Fruit fly (Drosophila melanogaster) whole organism, embryonic: ENCODE results near the gene asl.

Source experiments
- Abd-B ChIP-seq: fragments of 200-800 bp; sonication (Bioruptor generic); optimal IDR thresholded peaks from 2 replicates; lab custom pipeline; 2018; ENCODE audit warnings: missing biosample characterization, mild to moderate bottlenecking, missing genetic modification characterization, moderate library complexity
- BEAF-32 ChIP-seq: fragments of 200-800 bp; sonication (Bioruptor generic); optimal IDR thresholded peaks from 3 replicates; lab custom pipeline; 2017; ENCODE audit warnings: missing biosample characterization, missing genetic modification characterization, mild to moderate bottlenecking, moderate library complexity, missing genetic modification reagents
- Bgb ChIP-seq: fragments of 200-800 bp; sonication (Bioruptor generic); IDR thresholded peaks from 2 replicates; pipeline ENCODE4 v1.3.6; 2022; ENCODE audit warnings: missing biosample characterization, missing genetic modification characterization; ENCODE audit not compliant: partially characterized antibody
- CG10147 ChIP-seq: fragments of 200-800 bp; sonication (Bioruptor generic); optimal IDR thresholded peaks from 2 replicates; lab custom pipeline; 2019; ENCODE audit warnings: missing biosample characterization, mild to moderate bottlenecking, missing genetic modification characterization, moderate library complexity
- CG10321 ChIP-seq: fragments of 200-800 bp; sonication (Bioruptor generic); IDR thresholded peaks from 2 replicates; pipeline ENCODE4 v1.3.6; 2022; ENCODE audit warnings: missing biosample characterization, missing genetic modification characterization
- CG10366 ChIP-seq: fragments of 200-800 bp; sonication (Bioruptor generic); IDR thresholded peaks from 2 replicates; pipeline ENCODE4 v1.3.6; 2022; ENCODE audit warnings: missing biosample characterization, missing genetic modification characterization
- CG12659 ChIP-seq: fragments of 200-800 bp; sonication (Bioruptor generic); optimal IDR thresholded peaks from 3 replicates; lab custom pipeline; 2017; ENCODE audit warnings: mild to moderate bottlenecking, missing biosample characterization, missing genetic modification reagents, missing genetic modification characterization
- CG13624 ChIP-seq: fragments of 200-800 bp; sonication (Bioruptor generic); optimal IDR thresholded peaks from 2 replicates; lab custom pipeline; 2016; ENCODE audit warnings: missing biosample characterization, missing genetic modification characterization
- CG14965 ChIP-seq: fragments of 200-800 bp; sonication (Bioruptor generic); optimal IDR thresholded peaks from 2 replicates; lab custom pipeline; 2016; ENCODE audit warnings: missing biosample characterization, missing genetic modification characterization, borderline replicate concordance
- CG16813 ChIP-seq: fragments of 200-800 bp; sonication (Bioruptor generic); IDR thresholded peaks from 3 replicates; pipeline ENCODE4 v1.3.6; 2022; ENCODE audit warnings: missing biosample characterization, missing genetic modification characterization; ENCODE audit not compliant: partially characterized antibody
- CG17385 ChIP-seq: fragments of 200-800 bp; sonication (Bioruptor generic); optimal IDR thresholded peaks from 3 replicates; lab custom pipeline; 2018; ENCODE audit warnings: missing biosample characterization, mild to moderate bottlenecking, missing genetic modification characterization
- CG17829 ChIP-seq: fragments of 200-800 bp; optimal IDR thresholded peaks from 2 replicates; lab custom pipeline; 2019; ENCODE audit warnings: missing biosample characterization, mild to moderate bottlenecking, missing genetic modification characterization, moderate library complexity
- CG2116 ChIP-seq: fragments of 200-800 bp; sonication (Bioruptor generic); optimal IDR thresholded peaks from 3 replicates; lab custom pipeline; 2018; ENCODE audit warnings: missing biosample characterization, mild to moderate bottlenecking, missing genetic modification characterization
- CG30020 ChIP-seq: fragments of 200-800 bp; optimal IDR thresholded peaks from 2 replicates; lab custom pipeline; 2019; ENCODE audit warnings: missing biosample characterization, mild to moderate bottlenecking, missing genetic modification characterization, moderate library complexity
- CG3065 ChIP-seq: fragments of 200-800 bp; sonication (Bioruptor generic); optimal IDR thresholded peaks from 2 replicates; lab custom pipeline; 2016; ENCODE audit warnings: missing biosample characterization, missing genetic modification characterization
- CG33557 ChIP-seq: fragments of 200-800 bp; sonication (Bioruptor generic); optimal IDR thresholded peaks from 2 replicates; lab custom pipeline; 2019; ENCODE audit warnings: missing biosample characterization, mild to moderate bottlenecking, missing genetic modification characterization, moderate library complexity
- CG34376 ChIP-seq: fragments of 200-800 bp; sonication (Bioruptor generic); optimal IDR thresholded peaks from 2 replicates; lab custom pipeline; 2018; ENCODE audit warnings: missing biosample characterization, mild to moderate bottlenecking, missing genetic modification characterization
- CG7271 ChIP-seq: fragments of 200-800 bp; sonication (Bioruptor generic); optimal IDR thresholded peaks from 2 replicates; lab custom pipeline; 2018; ENCODE audit warnings: missing biosample characterization, mild to moderate bottlenecking, missing genetic modification characterization, moderate library complexity
- CG9797 ChIP-seq: fragments of 200-800 bp; sonication (Bioruptor generic); optimal IDR thresholded peaks from 3 replicates; lab custom pipeline; 2018; ENCODE audit warnings: missing biosample characterization, mild to moderate bottlenecking, missing genetic modification characterization
- CTCF ChIP-seq: fragments of 200-800 bp; sonication (Bioruptor generic); optimal IDR thresholded peaks from 2 replicates; lab custom pipeline; 2017; ENCODE audit warnings: missing biosample characterization, mild to moderate bottlenecking, missing genetic modification characterization, moderate library complexity
- Doc3 ChIP-seq: fragments of 200-800 bp; sonication (Bioruptor generic); IDR thresholded peaks from 3 replicates; pipeline ENCODE4 v1.3.6; 2022; ENCODE audit warnings: missing biosample characterization, missing genetic modification characterization; ENCODE audit not compliant: partially characterized antibody
- Dp ChIP-seq: fragments of 200-800 bp; sonication (Bioruptor generic); optimal IDR thresholded peaks from 2 replicates; lab custom pipeline; 2018; ENCODE audit warnings: missing biosample characterization, mild to moderate bottlenecking, missing genetic modification characterization, moderate library complexity
- Dref ChIP-seq: fragments of 200-800 bp; sonication (Bioruptor generic); IDR thresholded peaks from 2 replicates; pipeline ENCODE4 v1.3.6; 2022; ENCODE audit warnings: missing biosample characterization, missing genetic modification characterization
- E2f2 ChIP-seq: fragments of 200-800 bp; sonication (Bioruptor generic); IDR thresholded peaks from 2 replicates; pipeline ENCODE4 v1.3.6; 2022; ENCODE audit warnings: missing biosample characterization, missing genetic modification characterization
- Hr39 ChIP-seq: fragments of >200 bp; optimal IDR thresholded peaks from 2 replicates; lab custom pipeline; 2017
- Med ChIP-seq: fragments of 200-800 bp; sonication (Bioruptor generic); peaks from one replicate; lab custom pipeline; 2016; ENCODE audit warnings: missing biosample characterization, missing genetic modification characterization, mild to moderate bottlenecking, inconsistent platforms, moderate library complexity
- Opbp ChIP-seq: fragments of 200-800 bp; sonication (Bioruptor generic); IDR thresholded peaks from 3 replicates; pipeline ENCODE4 v1.3.6; 2022; ENCODE audit warnings: missing biosample characterization, missing genetic modification characterization; ENCODE audit not compliant: partially characterized antibody
- Optix ChIP-seq: fragments of 200-800 bp; sonication (Bioruptor generic); IDR thresholded peaks from 3 replicates; pipeline ENCODE4 v1.3.6; 2022; ENCODE audit warnings: missing biosample characterization, missing genetic modification characterization
- Scr ChIP-seq: fragments of 200-800 bp; sonication (Bioruptor generic); IDR thresholded peaks from 2 replicates; pipeline ENCODE4 v1.3.6; 2022; ENCODE audit warnings: missing biosample characterization, missing genetic modification characterization; ENCODE audit not compliant: partially characterized antibody
- Sry-δ ChIP-seq: fragments of 200-800 bp; sonication (Bioruptor generic); optimal IDR thresholded peaks from 2 replicates; lab custom pipeline; 2016; ENCODE audit warnings: missing biosample characterization, missing genetic modification characterization
- ap ChIP-seq: fragments of 200-800 bp; sonication (Bioruptor generic); IDR thresholded peaks from 2 replicates; pipeline ENCODE4 v1.3.6; 2022; ENCODE audit warnings: missing biosample characterization, missing genetic modification characterization
- bab2 ChIP-seq: fragments of 200-800 bp; sonication (Bioruptor generic); optimal IDR thresholded peaks from 2 replicates; lab custom pipeline; 2016; ENCODE audit warnings: missing biosample characterization, missing genetic modification characterization
- bcd ChIP-seq: fragments of 200-800 bp; sonication (Bioruptor generic); optimal IDR thresholded peaks from 2 replicates; lab custom pipeline; 2017; ENCODE audit warnings: missing biosample characterization, mild to moderate bottlenecking, missing genetic modification characterization
- cg ChIP-seq: fragments of 200-800 bp; sonication (Bioruptor generic); optimal IDR thresholded peaks from 3 replicates; lab custom pipeline; 2019; ENCODE audit warnings: missing biosample characterization, mild to moderate bottlenecking, missing genetic modification characterization, moderate library complexity
- crol ChIP-seq: fragments of 200-800 bp; sonication (Bioruptor generic); IDR thresholded peaks from 2 replicates; pipeline ENCODE4 v1.3.6; 2022; ENCODE audit warnings: missing biosample characterization, missing genetic modification characterization
- ems ChIP-seq: fragments of 200-800 bp; sonication (Bioruptor generic); optimal IDR thresholded peaks from 3 replicates; lab custom pipeline; 2016; ENCODE audit warnings: missing biosample characterization, missing genetic modification characterization
- ftz-f1 ChIP-seq: fragments of 200-800 bp; sonication (Bioruptor generic); optimal IDR thresholded peaks from 2 replicates; lab custom pipeline; 2016; ENCODE audit warnings: missing biosample characterization, missing genetic modification characterization
- gfzf ChIP-seq: fragments of 200-800 bp; sonication (Bioruptor generic); optimal IDR thresholded peaks from 2 replicates; lab custom pipeline; 2016; ENCODE audit warnings: missing biosample characterization, mild to moderate bottlenecking, missing genetic modification characterization, moderate library complexity
- gsb ChIP-seq: fragments of 200-800 bp; sonication (Bioruptor generic); IDR thresholded peaks from 2 replicates; pipeline ENCODE4 v1.3.6; 2022; ENCODE audit warnings: missing biosample characterization, missing genetic modification characterization
- h ChIP-seq: fragments of >200 bp; optimal IDR thresholded peaks from 2 replicates; lab custom pipeline; 2017
- lov ChIP-seq, 2 experiments: fragments of 200-800 bp in 1 of 2; fragments of >200 bp in 1 of 2; sonication (Bioruptor generic) in 1 of 2; IDR thresholded peaks in 1 of 2; optimal IDR thresholded peaks in 1 of 2; 2 replicates in 1 of 2; 3 replicates in 1 of 2; pipeline versions ENCODE4 v1.3.6 to Lab custom; 2017 to 2022; ENCODE audit warnings: missing biosample characterization in 1 of 2, missing genetic modification characterization in 1 of 2
- odd ChIP-seq: fragments of 200-800 bp; sonication (Bioruptor generic); optimal IDR thresholded peaks from 2 replicates; lab custom pipeline; 2017; ENCODE audit warnings: missing biosample characterization, mild to moderate bottlenecking, missing genetic modification characterization
- p53 ChIP-seq: fragments of 200-800 bp; sonication (Bioruptor generic); optimal IDR thresholded peaks from 2 replicates; lab custom pipeline; 2016; ENCODE audit warnings: missing biosample characterization, missing genetic modification characterization
- pzg ChIP-seq: fragments of 200-800 bp; sonication (Bioruptor generic); optimal IDR thresholded peaks from 3 replicates; lab custom pipeline; 2018; ENCODE audit warnings: missing biosample characterization, mild to moderate bottlenecking, missing genetic modification characterization, moderate library complexity
- run ChIP-seq: fragments of 200-800 bp; sonication (Bioruptor generic); optimal IDR thresholded peaks from 3 replicates; lab custom pipeline; 2018; ENCODE audit warnings: missing biosample characterization, mild to moderate bottlenecking, missing genetic modification characterization
- sens ChIP-seq: fragments of 200-800 bp; sonication (Bioruptor generic); peaks from one replicate; lab custom pipeline; 2016; ENCODE audit warnings: missing biosample characterization, missing genetic modification characterization
- slbo ChIP-seq: fragments of 200-800 bp; sonication (Bioruptor generic); IDR thresholded peaks from 2 replicates; pipeline ENCODE4 v1.3.6; 2022; ENCODE audit warnings: missing biosample characterization, missing genetic modification characterization
- sr ChIP-seq: fragments of 200-800 bp; sonication (Bioruptor generic); IDR thresholded peaks from 3 replicates; pipeline ENCODE4 v1.3.6; 2022; ENCODE audit warnings: missing biosample characterization, missing genetic modification characterization
- tna ChIP-seq: fragments of 200-800 bp; sonication (Bioruptor generic); IDR thresholded peaks from 2 replicates; pipeline ENCODE4 v1.3.6; 2022; ENCODE audit warnings: missing biosample characterization, missing genetic modification characterization; ENCODE audit not compliant: partially characterized antibody
- tup ChIP-seq: fragments of 200-800 bp; sonication (Bioruptor generic); optimal IDR thresholded peaks from 2 replicates; lab custom pipeline; 2016; ENCODE audit warnings: missing biosample characterization, mild to moderate bottlenecking, missing genetic modification characterization, moderate library complexity

Gene asl

dm6 chr3R:5562956-5563355 lies 43.4 kb downstream of the asl start:
- TF ChIP-seq crol (GFP tag; lab: Robert Waterston, UW) (0 out of 2 replicates have a peak, but pooled peaks have one; percentile 24), gsb (GFP tag; lab: Robert Waterston, UW) (no peak), lov (optimal IDR thresholded peaks at IDR 0.05; lab: Kevin White, UChicago) (no peak), lov (GFP tag; IDR thresholded peaks at IDR 0.05; lab: Robert Waterston, UW) (0 out of 3 replicates have a peak, but pooled peaks have one; percentile 29), Med (peak; percentile 61), CG17829 (tag; lab: Kevin White, UChicago) (no peak), sr (GFP tag; lab: Robert Waterston, UW) (0 out of 3 replicates have a peak, but pooled peaks have one; percentile 28), CG17385 (GFP tag; lab: Kevin White, UChicago) (peak; percentile 13)

dm6 chr3R:5554852-5555251 lies 51.5 kb downstream of the asl start, which contains the start of gene Snm1:
Gene Snm1, plus strand, starts transcription at chr3R:5555084.
- TF ChIP-seq Bgb (GFP tag; lab: Robert Waterston, UW) (0 out of 2 replicates have a peak, but pooled peaks have one; percentile 25), tna (no peak), CG33557 (GFP tag; lab: Kevin White, UChicago) (no peak), gfzf (GFP tag; lab: Kevin White, UChicago) (peak; percentile 54), Scr (GFP tag; lab: Robert Waterston, UW) (0 out of 2 replicates have a peak, but pooled peaks have one; percentile 9), ap (GFP tag; lab: Robert Waterston, UW) (no peak), CG2116 (peak; percentile 23), odd (GFP tag; lab: Kevin White, UChicago) (no peak), ftz-f1 (GFP tag; lab: Kevin White, UChicago) (no peak), BEAF-32 (GFP tag; lab: Kevin White, UChicago) (peak; percentile 9), bab2 (GFP tag; lab: Kevin White, UChicago) (no peak), CG10321 (GFP tag; lab: Robert Waterston, UW) (no peak), Optix (GFP tag; lab: Robert Waterston, UW) (no peak), Doc3 (GFP tag; lab: Robert Waterston, UW) (0 out of 3 replicates have a peak, but pooled peaks have one; percentile 11), CG9797 (GFP tag; lab: Kevin White, UChicago) (peak; percentile 27), p53 (GFP tag; lab: Kevin White, UChicago) (no peak), Dp (GFP tag; lab: Kevin White, UChicago) (peak; percentile 57), CG10147 (no peak), sens (GFP tag; lab: Kevin White, UChicago) (peak; percentile 53), E2f2 (GFP tag; lab: Robert Waterston, UW) (peak; percentile 77), Sry-δ (GFP tag; lab: Kevin White, UChicago) (peak; percentile 29), bcd (no peak), tup (no peak), CTCF (GFP tag; lab: Kevin White, UChicago) (no peak), Dref (peak; percentile 45), CG13624 (no peak), run (tag; lab: Kevin White, UChicago) (no peak), pzg (GFP tag; lab: Kevin White, UChicago) (peak; percentile 7), Opbp (GFP tag; lab: Robert Waterston, UW) (peak; percentile 27; the same call in 1 of the 3 replicates)

DNA sequence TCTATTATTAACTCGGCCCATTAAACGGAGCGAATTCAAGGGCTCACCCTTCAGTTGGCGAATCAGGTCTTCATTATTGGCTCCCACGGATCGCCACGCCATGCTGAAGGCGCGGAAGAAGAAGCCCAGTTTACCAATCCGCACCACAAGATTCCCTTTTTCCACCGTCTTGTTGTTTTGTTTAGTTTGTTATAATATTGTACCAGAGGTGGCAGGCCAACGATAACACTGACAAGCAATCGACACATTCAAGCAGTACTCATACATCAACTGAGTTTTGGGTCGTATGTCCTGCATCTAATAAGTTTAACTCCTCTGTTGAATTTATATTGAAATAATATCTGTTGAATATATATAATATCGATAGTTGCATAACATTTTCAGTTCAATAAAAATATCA lies 52.3 kb downstream of the asl start, which contains the start of gene Pcmt:
TSS of gene Pcmt (minus strand) at position 235 of the 400 bp plus-strand sequence.
- no peak for TF ChIP-seq Abd-B (GFP tag; lab: Kevin White, UChicago)
- peak; percentile 55 for TF ChIP-seq cg (GFP tag; lab: Kevin White, UChicago)
- TF ChIP-seq Hr39, result no peak
- no peak for TF ChIP-seq CG10366 (GFP tag; lab: Robert Waterston, UW)
- peak; percentile 48; the same call in 1 of the 3 replicates for TF ChIP-seq CG16813 (GFP tag; lab: Robert Waterston, UW)
- TF ChIP-seq CG34376 (GFP tag; lab: Kevin White, UChicago), result no peak
- no peak for TF ChIP-seq slbo (GFP tag; lab: Robert Waterston, UW)
- no peak for TF ChIP-seq CG3065 (GFP tag; lab: Kevin White, UChicago)
- TF ChIP-seq h (lab: Kevin White, UChicago), result no peak
- TF ChIP-seq CG30020 (tag; lab: Kevin White, UChicago), result peak; percentile 22
- TF ChIP-seq CG14965, result no peak
- TF ChIP-seq CG7271, result no peak
- no peak for TF ChIP-seq p53 (GFP tag; lab: Kevin White, UChicago)
- no peak for TF ChIP-seq CG12659 (GFP tag; lab: Kevin White, UChicago)
- no peak for TF ChIP-seq ems
